Fruit fly (Drosophila melanogaster): ENCODE results near the gene CG15412.

- TF ChIP-seq Myc (optimal IDR thresholded peaks at IDR 0.05) (no peak), psq (optimal IDR thresholded peaks at IDR 0.05) (no peak), insv (optimal IDR thresholded peaks at IDR 0.05) (no peak), ttk (optimal IDR thresholded peaks at IDR 0.05) (no peak), Sin3A (optimal IDR thresholded peaks at IDR 0.05) (no peak)
Measured at dm6 chr2L:3361821-3362220, 13.7 kb downstream of the CG15412 start.
